Worm (Caenorhabditis elegans): Measurements from ENCODE around the gene R144.13.
"Not testable (repeated sequence)": the region's sequence is repeated elsewhere in the genome, so short reads cannot be mapped to it uniquely, and the experiment has no call there.

Gene R144.13

ce11 chrIII:5047740-5048139, 24.7 kb downstream of the R144.13 start, which contains the start of gene C45G9.5:
TSS of gene C45G9.5 (plus strand) at chrIII:5048117.
- TF ChIP-seq ceh-8 (GFP tag; optimal IDR thresholded peaks at IDR 0.05) (no peak), nhr-237 (tag; optimal IDR thresholded peaks at IDR 0.05) (no peak), zag-1 (tag; optimal IDR thresholded peaks at IDR 0.05) (no peak), tbx-2 (tag; optimal IDR thresholded peaks at IDR 0.05) (no peak), nhr-12 (tag; optimal IDR thresholded peaks at IDR 0.05) (no peak), zip-4 (GFP tag; optimal IDR thresholded peaks at IDR 0.05) (no peak), ceh-63 (GFP tag; optimal IDR thresholded peaks at IDR 0.05) (no peak), unc-98 (GFP tag; IDR thresholded peaks at IDR 0.05) (no peak), C34B4.2 (tag; optimal IDR thresholded peaks at IDR 0.05) (no peak), nhr-90 (tag; optimal IDR thresholded peaks at IDR 0.05; ENCODE audit: poor library complexity) (no peak), fkh-8 (tag; optimal IDR thresholded peaks at IDR 0.05) (no peak), fkh-10 (GFP tag; optimal IDR thresholded peaks at IDR 0.05) (no peak)

ce11 chrIII:5051949-5052348, 28.9 kb downstream of the R144.13 start, which contains the start of gene C45G9.15:
TSS of gene C45G9.15 (minus strand) at chrIII:5052049.
- TF ChIP-seq lin-14 (GFP tag; optimal IDR thresholded peaks at IDR 0.05), result no peak
- no peak for TF ChIP-seq sup-37 (GFP tag; optimal IDR thresholded peaks at IDR 0.05)
- no peak for TF ChIP-seq lin-35 (GFP tag; optimal IDR thresholded peaks at IDR 0.05)
- TF ChIP-seq ceh-90 (tag; optimal IDR thresholded peaks at IDR 0.05), result no peak
- TF ChIP-seq F16B12.6 (tag; optimal IDR thresholded peaks at IDR 0.05), result no peak
- TF ChIP-seq hpl-2 (GFP tag; optimal IDR thresholded peaks at IDR 0.05), result no peak
- no peak for TF ChIP-seq tbx-2 (tag; optimal IDR thresholded peaks at IDR 0.05)

- TF ChIP-seq lin-35 (GFP tag; optimal IDR thresholded peaks at IDR 0.05), result no peak
- no peak for TF ChIP-seq ama-1 (optimal IDR thresholded peaks at IDR 0.05)
- no peak for TF ChIP-seq fkh-10 (GFP tag; optimal IDR thresholded peaks at IDR 0.05)
- TF ChIP-seq grh-1 (GFP tag; IDR thresholded peaks at IDR 0.05), result no peak
- TF ChIP-seq nhr-20 (tag; optimal IDR thresholded peaks at IDR 0.05), result no peak
- TF ChIP-seq nhr-12 (tag; optimal IDR thresholded peaks at IDR 0.05), result no peak
- no peak for TF ChIP-seq jun-1 (tag; optimal IDR thresholded peaks at IDR 0.05)
- TF ChIP-seq fkh-4 (tag; optimal IDR thresholded peaks at IDR 0.05; ENCODE audit: borderline replicate concordance), result no peak
- no peak for TF ChIP-seq rnt-1 (tag; optimal IDR thresholded peaks at IDR 0.05)
- TF ChIP-seq zag-1 (tag; optimal IDR thresholded peaks at IDR 0.05), result no peak
- no peak for TF ChIP-seq ceh-90 (tag; optimal IDR thresholded peaks at IDR 0.05)
- no peak for TF ChIP-seq fkh-8 (tag; optimal IDR thresholded peaks at IDR 0.05)
- TF ChIP-seq pag-3 (tag; optimal IDR thresholded peaks at IDR 0.05; ENCODE audit: borderline replicate concordance, insufficient read depth), result no peak
- no peak for TF ChIP-seq ztf-11 (tag; optimal IDR thresholded peaks at IDR 0.05)
- TF ChIP-seq tbx-2 (tag; optimal IDR thresholded peaks at IDR 0.05), result no peak
- no peak for TF ChIP-seq sptf-1 (tag; optimal IDR thresholded peaks at IDR 0.05)
- no peak for TF ChIP-seq nhr-90 (tag; optimal IDR thresholded peaks at IDR 0.05; ENCODE audit: poor library complexity)
- TF ChIP-seq Y116A8C.19 (tag; optimal IDR thresholded peaks at IDR 0.05; ENCODE audit: borderline replicate concordance), result no peak
Observed at ce11 chrIII:5053541-5053940, 30.5 kb downstream of the R144.13 start, which contains the start of gene C45G9.8. TSS of gene C45G9.8 (minus strand) at chrIII:5053641.

- TF ChIP-seq dpl-1 (GFP tag; optimal IDR thresholded peaks at IDR 0.05); pag-3 (tag; optimal IDR thresholded peaks at IDR 0.05; ENCODE audit: borderline replicate concordance, insufficient read depth); mep-1 (tag; optimal IDR thresholded peaks at IDR 0.05): not testable (repeated sequence)
Observed at ce11 chrIII:5055709-5056108, 32.6 kb downstream of the R144.13 start, which contains the start of gene C45G9.9. TSS of gene C45G9.9 (minus strand) at chrIII:5055809.

- TF ChIP-seq mef-2 (tag; optimal IDR thresholded peaks at IDR 0.05) (no peak), C16A3.4 (tag; optimal IDR thresholded peaks at IDR 0.05) (no peak), mdl-1 (tag; optimal IDR thresholded peaks at IDR 0.05) (no peak)
Observed at ce11 chrIII:5061798-5062197, 38.7 kb downstream of the R144.13 start, which contains the start of gene C45G9.10. TSS of gene C45G9.10 (minus strand) at chrIII:5061898.

All from whole organism, L1 larva.